Worm (Caenorhabditis elegans) whole organism, late embryonic: ENCODE data around the gene hlh-25.

Experiments
- F13H6.1 ChIP-seq: sonication (generic microtip); optimal IDR thresholded peaks from 2 replicates; lab custom pipeline; 2016; ENCODE audit warnings: missing genetic modification characterization, missing compliant biosample characterization
- elt-2 ChIP-seq: sonication (generic microtip); optimal IDR thresholded peaks from 2 replicates; lab custom pipeline; 2016; ENCODE audit warnings: missing genetic modification reagents, missing genetic modification characterization, missing compliant biosample characterization
- nfya-1 ChIP-seq: sonication (generic microtip); optimal IDR thresholded peaks from 2 replicates; lab custom pipeline; 2017; ENCODE audit warnings: missing genetic modification characterization, mild to moderate bottlenecking, missing compliant biosample characterization, antibody characterized with exemption, moderate library complexity
- tbx-2 ChIP-seq: sonication (generic microtip); optimal IDR thresholded peaks from 2 replicates; lab custom pipeline; 2016; ENCODE audit warnings: missing genetic modification characterization, missing compliant biosample characterization
- ttx-3 ChIP-seq: sonication (generic microtip); optimal IDR thresholded peaks from 2 replicates; lab custom pipeline; 2016; ENCODE audit warnings: missing genetic modification reagents, missing genetic modification characterization, missing compliant biosample characterization
- unc-42 ChIP-seq: sonication (generic microtip); optimal IDR thresholded peaks from 2 replicates; lab custom pipeline; 2016; ENCODE audit warnings: missing genotype, missing genetic modification characterization, missing compliant biosample characterization

ce11 chrII:5533642-5534041 lies 1.4 kb upstream of the hlh-25 start, which contains the start of gene hlh-26:
- TF ChIP-seq nfya-1 (tag; lab: Kevin White, UChicago) = no peak
- TF ChIP-seq tbx-2 (tag; lab: Kevin White, UChicago) = no peak
- TF ChIP-seq F13H6.1 (tag; lab: Kevin White, UChicago) = no peak
- TF ChIP-seq unc-42 (tag; lab: Kevin White, UChicago) = no peak
- TF ChIP-seq ttx-3 (tag; lab: Kevin White, UChicago) = no peak
- no peak for TF ChIP-seq elt-2 (tag; lab: Kevin White, UChicago)
